Worm (Caenorhabditis elegans) whole organism, young adult: ENCODE data around the gene kbp-2.

ENCODE experiments used
- B0035.1 ChIP-seq: sonication (generic microtip); optimal IDR thresholded peaks from 2 replicates; lab custom pipeline; 2016; ENCODE audit warnings: missing genetic modification characterization, mild to moderate bottlenecking, missing compliant biosample characterization, missing genotype, missing genetic modification reagents
- B0336.3 ChIP-seq: fragments of 200-800 bp; sonication (Bioruptor generic); IDR thresholded peaks from 2 replicates; pipeline ENCODE4 v1.3.6; 2022; ENCODE audit warnings: missing genetic modification characterization, missing compliant biosample characterization
- C17E4.6 ChIP-seq: fragments of 200-800 bp; sonication (Bioruptor generic); IDR thresholded peaks from 2 replicates; pipeline ENCODE4 v1.3.6; 2022; ENCODE audit warnings: missing genetic modification reagents, missing genetic modification characterization, missing compliant biosample characterization
- F23B12.7 ChIP-seq: sonication (generic microtip); optimal IDR thresholded peaks from 2 replicates; lab custom pipeline; 2017; ENCODE audit warnings: missing genetic modification characterization, mild to moderate bottlenecking, missing compliant biosample characterization, antibody characterized with exemption, moderate library complexity; ENCODE audit not compliant: insufficient read depth
- F37B4.10 ChIP-seq: fragments of 200-800 bp; sonication (Bioruptor generic); IDR thresholded peaks from 2 replicates; pipeline ENCODE4 v1.3.6; 2022; ENCODE audit warnings: missing genetic modification characterization, missing compliant biosample characterization
- F49E8.2 ChIP-seq: sonication (generic microtip); optimal IDR thresholded peaks from 3 replicates; lab custom pipeline; 2017; ENCODE audit warnings: missing genetic modification characterization, mild to moderate bottlenecking, missing compliant biosample characterization, antibody characterized with exemption, moderate library complexity; ENCODE audit not compliant: insufficient read depth
- K12H6.12 ChIP-seq: fragments of 200-800 bp; sonication (Bioruptor generic); optimal IDR thresholded peaks from 2 replicates; lab custom pipeline; 2018; ENCODE audit warnings: mild to moderate bottlenecking, missing genetic modification characterization, missing compliant biosample characterization
- Y53G8AR.9 ChIP-seq: fragments of 200-800 bp; sonication (Bioruptor generic); conservative IDR thresholded peaks from 2 replicates; pipeline ENCODE4 v1.3.6; 2022; ENCODE audit warnings: missing genetic modification reagents, missing genetic modification characterization, missing compliant biosample characterization
- akir-1 ChIP-seq: fragments of 200-800 bp; sonication (Bioruptor generic); optimal IDR thresholded peaks from 2 replicates; lab custom pipeline; 2018; ENCODE audit warnings: mild to moderate bottlenecking, missing genetic modification characterization, moderate library complexity, missing compliant biosample characterization
- attf-3 ChIP-seq: fragments of 200-800 bp; sonication (Bioruptor generic); conservative IDR thresholded peaks from 2 replicates; pipeline ENCODE4 v1.3.6; 2022; ENCODE audit warnings: missing genetic modification reagents, missing genetic modification characterization, missing compliant biosample characterization
- attf-6 ChIP-seq: fragments of 200-800 bp; sonication (Bioruptor generic); IDR thresholded peaks from 2 replicates; pipeline ENCODE4 v1.3.6; 2022; ENCODE audit warnings: missing genetic modification reagents, missing genetic modification characterization, missing compliant biosample characterization
- ccch-3 ChIP-seq: fragments of 200-800 bp; sonication (Bioruptor generic); optimal IDR thresholded peaks from 2 replicates; lab custom pipeline; 2018; ENCODE audit warnings: mild to moderate bottlenecking, missing genetic modification characterization, missing compliant biosample characterization
- cebp-1 ChIP-seq, 2 experiments: fragments of 200-800 bp in 1 of 2; sonication (Bioruptor generic) in 1 of 2; sonication (generic microtip) in 1 of 2; IDR thresholded peaks in 1 of 2; optimal IDR thresholded peaks in 1 of 2; 2 replicates each; pipeline versions ENCODE4 v1.3.6 to Lab custom; 2017 to 2022; ENCODE audit warnings: missing compliant biosample characterization in 2 of 2, missing genetic modification characterization in 2 of 2, mild to moderate bottlenecking in 1 of 2, missing genetic modification reagents in 1 of 2, moderate library complexity in 1 of 2
- ceh-79 ChIP-seq: sonication (generic microtip); optimal IDR thresholded peaks from 2 replicates; lab custom pipeline; 2017; ENCODE audit warnings: mild to moderate bottlenecking, missing genetic modification characterization, missing compliant biosample characterization
- chd-7 ChIP-seq: sonication (generic microtip); optimal IDR thresholded peaks from 2 replicates; lab custom pipeline; 2016; ENCODE audit warnings: mild to moderate bottlenecking, missing genetic modification characterization, moderate library complexity, missing compliant biosample characterization
- efl-1 ChIP-seq: fragments of 150-350 bp; optimal IDR thresholded peaks from 2 replicates; lab custom pipeline; 2014; ENCODE audit warnings: missing biosample characterization, missing genetic modification reagents, missing genetic modification characterization
- egl-44 ChIP-seq: fragments of 200-800 bp; sonication (Bioruptor generic); IDR thresholded peaks from 2 replicates; pipeline ENCODE4 v1.3.6; 2022; ENCODE audit warnings: missing genetic modification reagents, missing genetic modification characterization, missing compliant biosample characterization
- ekl-4 ChIP-seq: fragments of 200-800 bp; sonication (Bioruptor generic); IDR thresholded peaks from 2 replicates; pipeline ENCODE4 v1.3.6; 2022; ENCODE audit warnings: missing genetic modification reagents, missing genetic modification characterization, missing compliant biosample characterization
- him-1 ChIP-seq: sonication (generic microtip); optimal IDR thresholded peaks from 2 replicates; lab custom pipeline; 2016; ENCODE audit warnings: missing genotype, missing genetic modification reagents, missing genetic modification characterization, missing compliant biosample characterization
- hrde-1 ChIP-seq: sonication (generic microtip); optimal IDR thresholded peaks from 2 replicates; lab custom pipeline; 2016; ENCODE audit warnings: missing genetic modification characterization, mild to moderate bottlenecking, missing compliant biosample characterization, moderate library complexity, missing genotype, missing genetic modification reagents, borderline replicate concordance
- lin-26 ChIP-seq: fragments of 200-800 bp; sonication (Bioruptor generic); IDR thresholded peaks from 2 replicates; pipeline ENCODE4 v1.3.6; 2022; ENCODE audit warnings: missing genetic modification reagents, missing genetic modification characterization, missing compliant biosample characterization
- lin-35 ChIP-seq, 3 experiments: fragments of 150-350 bp in 2 of 3; sonication (generic microtip) in 1 of 3; optimal IDR thresholded peaks; 2 replicates each; lab custom pipeline; 2014 to 2018; ENCODE audit warnings: missing biosample characterization in 3 of 3, missing genetic modification characterization in 3 of 3, missing genetic modification reagents in 3 of 3
- madf-10 ChIP-seq: sonication (generic microtip); optimal IDR thresholded peaks from 2 replicates; lab custom pipeline; 2016; ENCODE audit warnings: mild to moderate bottlenecking, missing genetic modification characterization, missing compliant biosample characterization
- madf-6 ChIP-seq: fragments of 200-800 bp; sonication (Bioruptor generic); IDR thresholded peaks from 2 replicates; pipeline ENCODE4 v1.3.6; 2022; ENCODE audit warnings: missing genetic modification reagents, missing genetic modification characterization, missing compliant biosample characterization
- madf-8 ChIP-seq: fragments of 200-800 bp; sonication (Bioruptor generic); conservative IDR thresholded peaks from 2 replicates; pipeline ENCODE4 v1.3.6; 2022; ENCODE audit warnings: missing genetic modification reagents, missing genetic modification characterization, missing compliant biosample characterization
- nfyb-1 ChIP-seq: fragments of 200-800 bp; sonication (Bioruptor generic); IDR thresholded peaks from 2 replicates; pipeline ENCODE4 v1.3.6; 2022; ENCODE audit warnings: missing genetic modification reagents, missing genetic modification characterization, missing compliant biosample characterization
- nhr-80 ChIP-seq: sonication (generic microtip); optimal IDR thresholded peaks from 2 replicates; lab custom pipeline; 2016; ENCODE audit warnings: missing genetic modification characterization, missing compliant biosample characterization
- pbrm-1 ChIP-seq: fragments of 200-800 bp; sonication (Bioruptor generic); IDR thresholded peaks from 2 replicates; pipeline ENCODE4 v1.3.6; 2022; ENCODE audit warnings: missing genetic modification reagents, missing genetic modification characterization, missing compliant biosample characterization
- sdz-38 ChIP-seq: sonication (generic microtip); optimal IDR thresholded peaks from 2 replicates; lab custom pipeline; 2016; ENCODE audit warnings: missing genotype, missing genetic modification characterization, missing compliant biosample characterization
- snpc-1.1 ChIP-seq: sonication (generic microtip); optimal IDR thresholded peaks from 2 replicates; lab custom pipeline; 2017; ENCODE audit warnings: missing genetic modification characterization, mild to moderate bottlenecking, missing compliant biosample characterization, antibody characterized with exemption, moderate library complexity, missing genotype, missing genetic modification reagents; ENCODE audit not compliant: insufficient read depth
- snpc-3.4 ChIP-seq: sonication (generic microtip); optimal IDR thresholded peaks from 2 replicates; lab custom pipeline; 2017; ENCODE audit warnings: missing genetic modification characterization, mild to moderate bottlenecking, missing compliant biosample characterization, antibody characterized with exemption, moderate library complexity, missing genotype, missing genetic modification reagents
- tlf-1 ChIP-seq: fragments of 200-800 bp; sonication (Bioruptor generic); optimal IDR thresholded peaks from 2 replicates; lab custom pipeline; 2018; ENCODE audit warnings: mild to moderate bottlenecking, missing genetic modification characterization, missing compliant biosample characterization
- unc-130 ChIP-seq: sonication (generic microtip); optimal IDR thresholded peaks from 2 replicates; lab custom pipeline; 2016; ENCODE audit warnings: missing genetic modification reagents, missing genetic modification characterization, missing compliant biosample characterization
- xnd-1 ChIP-seq: sonication (generic microtip); optimal IDR thresholded peaks from 2 replicates; lab custom pipeline; 2016; ENCODE audit warnings: missing genotype, missing genetic modification reagents, missing genetic modification characterization, missing compliant biosample characterization
- ztf-25 ChIP-seq: fragments of 200-800 bp; sonication (Bioruptor generic); IDR thresholded peaks from 2 replicates; pipeline ENCODE4 v1.3.6; 2022; ENCODE audit warnings: missing genetic modification reagents, missing genetic modification characterization, missing compliant biosample characterization
- ztf-28 ChIP-seq: fragments of 200-800 bp; sonication (Bioruptor generic); IDR thresholded peaks from 2 replicates; pipeline ENCODE4 v1.3.6; 2022; ENCODE audit warnings: missing genetic modification reagents, missing genetic modification characterization, missing compliant biosample characterization

kbp-2 gene

DNA sequence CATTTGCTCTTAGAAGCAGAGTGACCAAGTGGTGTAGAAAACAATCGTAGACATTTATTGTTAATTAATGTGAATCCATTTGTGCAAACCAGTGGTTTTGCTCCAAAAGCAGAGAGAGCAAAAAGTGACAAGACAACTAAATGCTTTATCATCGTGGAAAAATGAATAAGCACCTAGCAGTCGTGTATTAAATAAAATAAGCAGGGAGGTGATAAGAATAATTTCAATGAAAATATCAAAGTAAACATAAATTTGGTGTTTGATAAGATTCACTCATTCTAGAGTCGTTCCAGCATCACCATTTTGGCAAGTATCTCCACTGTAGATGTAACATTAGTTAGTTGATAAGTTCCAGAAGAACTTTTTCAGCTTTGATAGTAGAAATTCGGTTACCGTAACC is 16.4 kb downstream of the kbp-2 start, which contains the start of gene clec-6:
TSS of gene clec-6 (minus strand) at position 154 of the 400 bp plus-strand sequence.
- TF ChIP-seq attf-6 (GFP tag; lab: Robert Waterston, UW) (no peak), madf-10 (no peak), attf-3 (GFP tag; lab: Robert Waterston, UW) (no peak), nhr-80 (tag; lab: Kevin White, UChicago) (peak; percentile 41), ceh-79 (tag; lab: Kevin White, UChicago) (no peak), akir-1 (no peak)

DNA sequence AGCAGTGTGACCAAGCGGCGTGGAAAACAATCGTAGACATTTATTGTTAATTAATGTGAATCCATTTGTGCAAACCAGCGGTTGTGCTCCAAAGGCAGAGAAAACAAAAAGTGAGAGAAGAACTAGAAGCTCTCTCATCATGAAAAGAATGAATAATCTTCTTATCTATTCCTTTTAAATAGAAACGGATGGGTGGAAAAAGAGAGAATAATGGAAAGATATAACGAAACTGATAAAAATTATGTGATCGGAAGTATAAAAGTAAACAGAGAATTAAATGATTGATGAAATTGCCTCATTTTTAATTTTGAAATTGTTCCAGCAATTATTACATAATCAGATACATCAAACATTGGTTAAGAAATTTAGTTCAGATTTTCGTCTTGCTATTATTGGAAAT is 20.3 kb downstream of the kbp-2 start, which contains the start of gene clec-5:
TSS of gene clec-5 (minus strand) at position 178 of the 400 bp plus-strand sequence.
- TF ChIP-seq nfyb-1 (no peak), akir-1 (no peak), chd-7 (tag; lab: Kevin White, UChicago) (no peak), ztf-28 (GFP tag; lab: Robert Waterston, UW) (no peak), cebp-1 (GFP tag; IDR thresholded peaks at IDR 0.05; lab: Robert Waterston, UW) (no peak), cebp-1 (tag; optimal IDR thresholded peaks at IDR 0.05; lab: Kevin White, UChicago) (no peak), madf-8 (GFP tag; lab: Robert Waterston, UW) (no peak), lin-26 (GFP tag; lab: Robert Waterston, UW) (no peak), snpc-3.4 (tag; lab: Kevin White, UChicago) (no peak), ztf-25 (GFP tag; lab: Robert Waterston, UW) (no peak), C17E4.6 (GFP tag; lab: Robert Waterston, UW) (no peak), ccch-3 (no peak), snpc-1.1 (tag; lab: Kevin White, UChicago) (no peak), lin-35 (GFP tag; optimal IDR thresholded peaks at IDR 0.05; lab: Kevin White, UChicago) (no peak), unc-130 (GFP tag; lab: Kevin White, UChicago) (no peak), pbrm-1 (GFP tag; lab: Robert Waterston, UW) (no peak), sdz-38 (tag; lab: Kevin White, UChicago) (no peak), hrde-1 (no peak), tlf-1 (GFP tag; lab: Kevin White, UChicago) (no peak)

DNA sequence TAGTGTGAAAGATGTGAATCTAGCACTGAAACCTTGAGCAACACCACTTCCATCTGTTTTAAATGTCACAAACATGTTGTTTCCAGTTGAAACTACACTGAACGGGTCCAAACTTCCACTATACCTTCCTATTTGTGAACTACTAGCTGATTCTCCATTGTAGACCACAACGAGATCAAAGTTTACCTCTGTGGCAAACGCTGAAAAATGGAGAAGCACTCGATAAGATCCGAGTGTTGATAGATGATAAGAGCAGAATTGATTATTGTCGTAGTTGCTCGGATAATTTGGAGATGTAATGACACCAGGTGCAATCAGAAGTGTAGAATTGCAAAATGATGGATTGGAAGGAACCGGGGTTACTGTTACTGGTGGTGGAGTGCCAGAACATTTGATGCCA is 21.7 kb downstream of the kbp-2 start:
- TF ChIP-seq unc-130 (GFP tag; lab: Kevin White, UChicago) (no peak), nhr-80 (tag; lab: Kevin White, UChicago) (peak; percentile 32)

DNA sequence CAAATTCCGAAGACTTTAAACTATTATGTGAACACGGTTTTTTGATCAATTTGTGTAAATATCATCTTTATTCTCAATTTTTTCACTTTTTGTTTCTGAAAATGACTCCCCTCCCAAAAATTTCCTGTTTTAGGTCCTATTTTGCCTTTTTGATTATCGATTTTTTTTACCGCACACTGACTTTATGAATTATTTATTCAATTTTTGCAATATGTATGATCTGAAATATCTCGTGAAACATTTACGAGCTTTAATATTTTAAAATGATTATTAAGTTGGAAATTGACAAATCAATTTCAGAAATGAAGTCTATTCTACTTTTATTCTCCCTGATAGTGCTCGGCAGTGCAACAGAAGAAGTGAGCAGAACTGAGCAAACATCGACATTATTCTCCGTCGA is 24.2 kb downstream of the kbp-2 start, which contains the start of gene C35D10.1:
TSS of gene C35D10.1 (plus strand) at position 301 of the 400 bp plus-strand sequence.
- TF ChIP-seq ekl-4 (GFP tag; lab: Robert Waterston, UW) (0 out of 2 replicates have a peak, but pooled peaks have one; percentile 20), him-1 (no peak), B0035.1 (tag; lab: Kevin White, UChicago) (no peak), K12H6.12 (tag; lab: Kevin White, UChicago) (no peak), F49E8.2 (peak; percentile 36), madf-8 (GFP tag; lab: Robert Waterston, UW) (no peak), Y53G8AR.9 (GFP tag; lab: Robert Waterston, UW) (0 out of 2 replicates have a peak, but pooled peaks have one; percentile 37), F23B12.7 (no peak), B0336.3 (GFP tag; lab: Robert Waterston, UW) (0 out of 2 replicates have a peak, but pooled peaks have one; percentile 26), ceh-79 (tag; lab: Kevin White, UChicago) (no peak), egl-44 (GFP tag; lab: Robert Waterston, UW) (no peak), lin-35 (GFP tag; optimal IDR thresholded peaks at IDR 0.05; lab: Kevin White, UChicago) (no peak), madf-6 (peak; percentile 42; the same call in 1 of the 2 replicates), F37B4.10 (GFP tag; lab: Robert Waterston, UW) (no peak), efl-1 (GFP tag; lab: Kevin White, UChicago) (no peak), xnd-1 (tag; lab: Kevin White, UChicago) (peak; percentile 11)
